Fruit fly (Drosophila melanogaster): ENCODE data around the gene CG1271.

DNA sequence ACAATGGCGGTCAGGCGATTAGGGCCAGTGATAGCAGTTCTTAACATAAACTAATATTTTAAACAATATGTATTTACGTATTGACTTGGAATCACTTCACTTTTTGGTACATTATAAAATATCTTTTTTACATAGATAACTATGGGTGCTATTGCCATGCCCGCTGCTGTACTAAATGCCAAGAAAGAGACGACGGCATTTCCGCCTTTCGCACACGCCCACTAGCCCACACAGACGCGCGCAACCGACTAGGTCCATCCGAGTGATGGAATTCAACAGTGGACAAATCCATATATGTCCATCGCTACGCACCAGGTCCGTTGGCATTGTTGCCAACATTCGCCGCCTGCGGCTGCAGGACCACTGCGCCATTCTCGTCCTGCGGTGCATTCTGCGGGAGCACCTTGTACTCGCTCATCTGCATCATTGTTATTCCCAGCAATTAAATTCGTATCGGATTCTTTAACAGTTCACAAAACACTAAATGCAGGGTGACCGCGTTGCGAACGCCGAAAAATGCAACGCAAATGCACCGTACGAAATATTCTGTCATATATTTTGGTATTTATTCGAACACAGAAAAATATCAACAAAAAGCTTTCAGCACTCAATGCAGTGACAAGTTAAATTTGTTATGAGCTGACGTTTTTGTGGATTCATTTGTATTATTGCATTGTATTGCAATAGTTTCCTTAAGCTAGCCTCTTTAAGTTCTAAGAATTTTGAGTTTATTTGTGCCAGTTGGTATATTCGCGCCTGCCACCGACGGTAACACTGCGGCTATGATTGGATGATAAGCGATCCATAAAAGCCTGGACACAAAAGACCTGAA lies 5.8 kb upstream of the CG1271 start, which contains the start of the genes scramb2 and Sk2:
- TF ChIP-seq Myc (optimal IDR thresholded peaks at IDR 0.05): no peak
- no peak for TF ChIP-seq ttk (optimal IDR thresholded peaks at IDR 0.05)
- TF ChIP-seq Sin3A (optimal IDR thresholded peaks at IDR 0.05): no peak

All from Kc167 (cell line).